Worm (Caenorhabditis elegans): ENCODE data around the gene C17B7.14.

DNA sequence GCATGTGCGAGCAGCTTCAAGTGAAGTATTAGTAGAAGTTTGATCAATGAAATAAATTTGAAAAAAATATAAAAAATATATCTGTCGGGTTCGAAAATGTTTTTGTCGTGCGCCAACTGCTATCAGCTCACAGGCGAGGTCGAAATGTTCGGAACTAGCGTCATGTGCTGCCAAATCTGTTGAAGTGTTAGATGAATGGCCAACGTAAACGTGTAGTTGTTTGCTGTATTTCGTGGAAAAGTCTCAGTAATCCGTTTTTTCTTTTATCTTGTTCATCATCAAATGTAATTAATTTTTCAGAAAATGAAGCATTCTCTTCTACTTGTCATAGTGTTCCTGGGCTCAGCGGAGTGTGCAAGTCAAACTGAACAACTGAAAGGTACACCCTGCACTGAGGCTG is 29.5 kb upstream of the C17B7.14 start, which contains the start of gene C17B7.15:
- no peak for TF ChIP-seq lin-13 (GFP tag; optimal IDR thresholded peaks at IDR 0.05)
- TF ChIP-seq crh-2 (tag; optimal IDR thresholded peaks at IDR 0.05), result no peak
- no peak for TF ChIP-seq unc-62 (GFP tag; optimal IDR thresholded peaks at IDR 0.05)
- no peak for TF ChIP-seq aly-2 (tag; optimal IDR thresholded peaks at IDR 0.05)
- TF ChIP-seq nhr-23 (tag; optimal IDR thresholded peaks at IDR 0.05), result no peak
- TF ChIP-seq skn-1 (tag; optimal IDR thresholded peaks at IDR 0.05), result no peak
- TF ChIP-seq elt-3 (tag; optimal IDR thresholded peaks at IDR 0.05), result no peak
- TF ChIP-seq nhr-12 (tag; optimal IDR thresholded peaks at IDR 0.05), result no peak
